Fruit fly (Drosophila melanogaster) whole organism, embryonic: Measurements from ENCODE around the gene Zw.
A peak's percentile ranks its signal among the peaks of the same experiment; 100 is the strongest.

Source experiments
- BEAF-32 ChIP-seq: fragments of 200-800 bp; sonication (Bioruptor generic); optimal IDR thresholded peaks from 3 replicates; lab custom pipeline; 2017; ENCODE audit warnings: missing biosample characterization, missing genetic modification characterization, mild to moderate bottlenecking, moderate library complexity, missing genetic modification reagents
- Bteb2 ChIP-seq: fragments of 200-800 bp; sonication (Bioruptor generic); optimal IDR thresholded peaks from 2 replicates; lab custom pipeline; 2016; ENCODE audit warnings: missing biosample characterization, missing genetic modification characterization
- CG10366 ChIP-seq: fragments of 200-800 bp; sonication (Bioruptor generic); IDR thresholded peaks from 2 replicates; pipeline ENCODE4 v1.3.6; 2022; ENCODE audit warnings: missing biosample characterization, missing genetic modification characterization
- CG10654 ChIP-seq: fragments of 200-800 bp; sonication (Bioruptor generic); optimal IDR thresholded peaks from 2 replicates; lab custom pipeline; 2016; ENCODE audit warnings: missing biosample characterization, missing genetic modification characterization
- CG10979 ChIP-seq: fragments of 200-800 bp; sonication (Bioruptor generic); optimal IDR thresholded peaks from 2 replicates; lab custom pipeline; 2018; ENCODE audit warnings: missing biosample characterization, mild to moderate bottlenecking, missing genetic modification characterization, moderate library complexity
- CG11560 ChIP-seq: fragments of 200-800 bp; sonication (Bioruptor generic); IDR thresholded peaks from 3 replicates; pipeline ENCODE4 v1.3.6; 2022; ENCODE audit warnings: missing biosample characterization, missing genetic modification characterization
- CG11695 ChIP-seq: fragments of 200-800 bp; sonication (Bioruptor generic); IDR thresholded peaks from 3 replicates; pipeline ENCODE4 v1.3.6; 2022; ENCODE audit warnings: missing biosample characterization, missing genetic modification characterization
- CG14441 ChIP-seq: fragments of 200-800 bp; sonication (Bioruptor generic); IDR thresholded peaks from 2 replicates; pipeline ENCODE4 v1.3.6; 2022; ENCODE audit warnings: missing biosample characterization, missing genetic modification characterization
- CG14965 ChIP-seq: fragments of 200-800 bp; sonication (Bioruptor generic); optimal IDR thresholded peaks from 2 replicates; lab custom pipeline; 2016; ENCODE audit warnings: missing biosample characterization, missing genetic modification characterization, borderline replicate concordance
- CG15479 ChIP-seq: fragments of 200-800 bp; sonication (Bioruptor generic); optimal IDR thresholded peaks from 3 replicates; lab custom pipeline; 2019; ENCODE audit warnings: missing biosample characterization, mild to moderate bottlenecking, missing genetic modification characterization, moderate library complexity
- CG15514 ChIP-seq: fragments of 200-800 bp; sonication (Bioruptor generic); optimal IDR thresholded peaks from 3 replicates; lab custom pipeline; 2017; ENCODE audit warnings: missing biosample characterization, missing genetic modification characterization, mild to moderate bottlenecking, moderate library complexity, missing genetic modification reagents
- CG2712 ChIP-seq: fragments of 200-800 bp; optimal IDR thresholded peaks from 3 replicates; lab custom pipeline; 2019; ENCODE audit warnings: missing biosample characterization, mild to moderate bottlenecking, missing genetic modification characterization, moderate library complexity
- CG32532 ChIP-seq: fragments of 200-800 bp; sonication (Bioruptor generic); IDR thresholded peaks from 2 replicates; pipeline ENCODE4 v1.3.6; 2022; ENCODE audit warnings: missing biosample characterization, missing genetic modification characterization
- CG4404 ChIP-seq: fragments of 200-800 bp; sonication (Bioruptor generic); IDR thresholded peaks from 2 replicates; pipeline ENCODE4 v1.3.6; 2022; ENCODE audit warnings: missing biosample characterization, missing genetic modification characterization
- CG4730 ChIP-seq: fragments of 200-800 bp; sonication (Bioruptor generic); IDR thresholded peaks from 2 replicates; pipeline ENCODE4 v1.3.6; 2022; ENCODE audit warnings: missing biosample characterization, missing genetic modification characterization
- CG6765 ChIP-seq: fragments of 200-800 bp; sonication (Bioruptor generic); optimal IDR thresholded peaks from 3 replicates; lab custom pipeline; 2017; ENCODE audit warnings: missing biosample characterization, mild to moderate bottlenecking, missing genetic modification characterization
- CG7963 ChIP-seq: fragments of 200-800 bp; sonication (Bioruptor generic); IDR thresholded peaks from 3 replicates; pipeline ENCODE4 v1.3.6; 2022; ENCODE audit warnings: missing biosample characterization, missing genetic modification characterization; ENCODE audit not compliant: partially characterized antibody
- CG9215 ChIP-seq: fragments of 200-800 bp; sonication (Bioruptor generic); IDR thresholded peaks from 2 replicates; pipeline ENCODE4 v1.3.6; 2022; ENCODE audit warnings: missing biosample characterization, missing genetic modification characterization
- CG9609 ChIP-seq: fragments of 200-800 bp; sonication (Bioruptor generic); optimal IDR thresholded peaks from 3 replicates; lab custom pipeline; 2016; ENCODE audit warnings: missing biosample characterization, missing genetic modification characterization
- CHES-1-like ChIP-seq: fragments of 200-800 bp; sonication (Bioruptor generic); optimal IDR thresholded peaks from 2 replicates; lab custom pipeline; 2016; ENCODE audit warnings: missing biosample characterization, missing genetic modification characterization
- CkIIα-i1 ChIP-seq: fragments of 200-800 bp; sonication (Bioruptor generic); IDR thresholded peaks from 2 replicates; pipeline ENCODE4 v1.3.6; 2022; ENCODE audit warnings: missing biosample characterization, missing genetic modification characterization
- Fer3 ChIP-seq: fragments of 200-800 bp; sonication (Bioruptor generic); optimal IDR thresholded peaks from 2 replicates; lab custom pipeline; 2018; ENCODE audit warnings: missing biosample characterization, mild to moderate bottlenecking, missing genetic modification characterization, moderate library complexity
- Gug ChIP-seq: fragments of 200-800 bp; sonication (Bioruptor generic); IDR thresholded peaks from 4 replicates; pipeline ENCODE4 v1.3.6; 2022; ENCODE audit warnings: missing biosample characterization, missing genetic modification characterization
- H2.0 ChIP-seq: fragments of 200-800 bp; sonication (Bioruptor generic); IDR thresholded peaks from 2 replicates; pipeline ENCODE4 v1.3.6; 2022; ENCODE audit warnings: missing biosample characterization, missing genetic modification characterization
- Hmx ChIP-seq: fragments of 200-800 bp; sonication (Bioruptor generic); optimal IDR thresholded peaks from 2 replicates; lab custom pipeline; 2016; ENCODE audit warnings: missing biosample characterization, missing genetic modification characterization
- Hr3 ChIP-seq: fragments of 200-800 bp; sonication (Bioruptor generic); optimal IDR thresholded peaks from 3 replicates; lab custom pipeline; 2016; ENCODE audit warnings: missing biosample characterization, missing genetic modification characterization
- NC2β ChIP-seq: fragments of 200-800 bp; sonication (Bioruptor generic); optimal IDR thresholded peaks from 2 replicates; lab custom pipeline; 2016; ENCODE audit warnings: missing biosample characterization, missing genetic modification characterization
- Scr ChIP-seq: fragments of 200-800 bp; sonication (Bioruptor generic); IDR thresholded peaks from 2 replicates; pipeline ENCODE4 v1.3.6; 2022; ENCODE audit warnings: missing biosample characterization, missing genetic modification characterization; ENCODE audit not compliant: partially characterized antibody
- Sin3A ChIP-seq: fragments of >200 bp; optimal IDR thresholded peaks from 2 replicates; lab custom pipeline; 2018
- Six4 ChIP-seq: fragments of 200-800 bp; sonication (Bioruptor generic); optimal IDR thresholded peaks from 2 replicates; lab custom pipeline; 2016; ENCODE audit warnings: missing biosample characterization, missing genetic modification characterization
- Stat92E ChIP-seq, 3 experiments: fragments of >200 bp in 2 of 3; fragments of 200-800 bp in 1 of 3; sonication (Bioruptor generic) in 1 of 3; optimal IDR thresholded peaks; 2 replicates each; lab custom pipeline; 2017 to 2019; ENCODE audit warnings: missing biosample characterization in 3 of 3, missing genetic modification characterization in 3 of 3, mild to moderate bottlenecking in 1 of 3, moderate library complexity in 1 of 3
- Trl ChIP-seq, 3 experiments: fragments of >200 bp in 2 of 3; fragments of 200-800 bp in 1 of 3; sonication (Bioruptor generic) in 1 of 3; optimal IDR thresholded peaks; 2 replicates in 1 of 3; 3 replicates in 2 of 3; lab custom pipeline; 2016 to 2017; ENCODE audit warnings: missing biosample characterization in 1 of 3, missing genetic modification characterization in 1 of 3
- crc ChIP-seq: fragments of 200-800 bp; sonication (Bioruptor generic); optimal IDR thresholded peaks from 2 replicates; lab custom pipeline; 2016; ENCODE audit warnings: missing biosample characterization, missing genetic modification characterization
- danr ChIP-seq: fragments of 200-800 bp; sonication (Bioruptor generic); IDR thresholded peaks from 2 replicates; pipeline ENCODE4 v1.3.6; 2022; ENCODE audit warnings: missing biosample characterization, missing genetic modification characterization
- exex ChIP-seq: fragments of 200-800 bp; sonication (Bioruptor generic); optimal IDR thresholded peaks from 4 replicates; lab custom pipeline; 2018; ENCODE audit warnings: missing biosample characterization, mild to moderate bottlenecking, missing genetic modification characterization, moderate library complexity
- fu2 ChIP-seq: fragments of 200-800 bp; sonication (Bioruptor generic); optimal IDR thresholded peaks from 2 replicates; lab custom pipeline; 2016; ENCODE audit warnings: missing biosample characterization, missing genetic modification characterization
- grau ChIP-seq: fragments of 200-800 bp; optimal IDR thresholded peaks from 3 replicates; lab custom pipeline; 2019; ENCODE audit warnings: missing biosample characterization, mild to moderate bottlenecking, missing genetic modification characterization, moderate library complexity
- hb ChIP-seq: fragments of 200-800 bp; sonication (Bioruptor generic); IDR thresholded peaks from 3 replicates; pipeline ENCODE4 v1.3.6; 2022; ENCODE audit warnings: missing biosample characterization, missing genetic modification characterization; ENCODE audit not compliant: partially characterized antibody
- her ChIP-seq: fragments of 200-800 bp; sonication (Bioruptor generic); optimal IDR thresholded peaks from 2 replicates; lab custom pipeline; 2016; ENCODE audit warnings: missing biosample characterization, missing genetic modification characterization
- jumu ChIP-seq: fragments of 200-800 bp; sonication (Bioruptor generic); optimal IDR thresholded peaks from 3 replicates; lab custom pipeline; 2016; ENCODE audit warnings: missing biosample characterization, missing genetic modification characterization
- odd ChIP-seq: fragments of 200-800 bp; sonication (Bioruptor generic); optimal IDR thresholded peaks from 2 replicates; lab custom pipeline; 2017; ENCODE audit warnings: missing biosample characterization, mild to moderate bottlenecking, missing genetic modification characterization
- pho ChIP-seq: fragments of 200-800 bp; sonication (Bioruptor generic); optimal IDR thresholded peaks from 2 replicates; lab custom pipeline; 2016; ENCODE audit warnings: missing biosample characterization, missing genetic modification characterization
- pros ChIP-seq: fragments of 200-800 bp; sonication (Bioruptor generic); optimal IDR thresholded peaks from 3 replicates; lab custom pipeline; 2019; ENCODE audit warnings: missing biosample characterization, mild to moderate bottlenecking, missing genetic modification characterization, moderate library complexity
- ro ChIP-seq: fragments of 200-800 bp; sonication (Bioruptor generic); IDR thresholded peaks from 2 replicates; pipeline ENCODE4 v1.3.6; 2022; ENCODE audit warnings: missing biosample characterization, missing genetic modification characterization
- row ChIP-seq: fragments of 200-800 bp; sonication (Bioruptor generic); IDR thresholded peaks from 3 replicates; pipeline ENCODE4 v1.3.6; 2022; ENCODE audit warnings: missing biosample characterization, missing genetic modification characterization
- schlank ChIP-seq: fragments of 200-800 bp; sonication (Bioruptor generic); optimal IDR thresholded peaks from 2 replicates; lab custom pipeline; 2018; ENCODE audit warnings: missing biosample characterization, mild to moderate bottlenecking, missing genetic modification characterization
- ttk ChIP-seq: fragments of 200-800 bp; sonication (Bioruptor generic); IDR thresholded peaks from 2 replicates; pipeline ENCODE4 v2.1.2; 2022; ENCODE audit warnings: missing biosample characterization, missing genetic modification characterization
- vfl ChIP-seq: fragments of 200-800 bp; sonication (Bioruptor generic); optimal IDR thresholded peaks from 2 replicates; lab custom pipeline; 2016; ENCODE audit warnings: missing biosample characterization, missing genetic modification characterization
- zf30C ChIP-seq: fragments of 200-800 bp; sonication (Bioruptor generic); optimal IDR thresholded peaks from 3 replicates; lab custom pipeline; 2018; ENCODE audit warnings: missing biosample characterization, mild to moderate bottlenecking, missing genetic modification characterization

Gene Zw

DNA sequence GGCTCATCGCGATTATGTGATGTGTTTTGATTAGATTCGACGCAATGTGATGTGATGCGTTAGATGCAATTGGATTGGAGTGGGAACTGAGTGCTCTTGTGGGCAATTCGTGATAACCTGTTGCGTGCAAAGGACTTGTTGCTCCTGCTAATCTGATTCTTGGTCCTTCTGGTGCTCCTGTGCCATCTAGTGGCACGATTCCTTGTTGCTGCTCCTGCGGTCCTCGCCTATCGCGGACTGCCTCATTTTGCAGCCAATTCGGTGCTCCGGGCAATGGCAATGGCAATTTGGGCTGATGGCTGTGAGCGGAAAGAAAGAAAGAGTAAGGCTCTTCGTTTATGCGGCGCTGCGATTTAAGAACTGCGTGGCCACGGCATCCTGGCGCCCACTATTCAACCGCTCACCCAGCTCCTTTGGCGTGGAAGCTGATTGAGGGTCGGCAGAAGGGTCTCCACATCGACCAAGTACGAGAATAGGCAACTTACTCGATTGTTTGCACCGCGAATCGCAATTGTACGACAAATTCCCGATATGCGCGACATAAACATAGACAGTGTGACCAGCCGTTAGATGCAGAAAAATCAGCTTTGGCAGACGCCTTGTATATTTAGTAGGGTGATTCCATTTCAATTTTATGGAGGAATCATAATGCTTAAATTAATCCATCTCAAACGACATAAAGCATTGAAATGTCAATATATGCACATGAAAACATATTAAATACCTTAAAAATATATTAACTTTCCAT lies 26.1 kb downstream of the Zw start, which contains the start of gene Mer (continued):
- peak; percentile 76 for TF ChIP-seq vfl (GFP tag; lab: Kevin White, UChicago)
- peak; percentile 66 for TF ChIP-seq CG9215
- peak; percentile 81 for TF ChIP-seq Fer3 (tag; lab: Kevin White, UChicago)
- TF ChIP-seq CHES-1-like (GFP tag; lab: Kevin White, UChicago) = peak; percentile 80
- no peak for TF ChIP-seq hb (GFP tag; lab: Robert Waterston, UW)
- TF ChIP-seq pros (GFP tag; lab: Kevin White, UChicago) = no peak
- no peak for TF ChIP-seq exex (tag; lab: Kevin White, UChicago)
- TF ChIP-seq CG14965 = peak; percentile 29
- peak; percentile 91 for TF ChIP-seq her (GFP tag; lab: Kevin White, UChicago)
- TF ChIP-seq danr (GFP tag; lab: Robert Waterston, UW) = no peak
- TF ChIP-seq Hr3 (GFP tag; lab: Kevin White, UChicago) = peak; percentile 65
- TF ChIP-seq CG32532 (GFP tag; lab: Robert Waterston, UW) = peak; percentile 89
- TF ChIP-seq CG4730 (GFP tag; lab: Robert Waterston, UW) = peak; percentile 67
- peak; percentile 65; the same call in 2 of the 4 replicates for TF ChIP-seq Gug (GFP tag; lab: Robert Waterston, UW)
- peak; percentile 27 for TF ChIP-seq CG15479 (GFP tag; lab: Kevin White, UChicago)
- TF ChIP-seq CG10979 = peak; percentile 84
- peak; percentile 92 for TF ChIP-seq CG11695 (GFP tag; lab: Robert Waterston, UW)
- peak; percentile 72 for TF ChIP-seq pho
- peak; percentile 12 for TF ChIP-seq Sin3A (lab: Kevin White, UChicago)
- peak; percentile 85 for TF ChIP-seq grau (tag; lab: Kevin White, UChicago)
- TF ChIP-seq Scr (GFP tag; lab: Robert Waterston, UW) = no peak
- TF ChIP-seq zf30C (GFP tag; lab: Kevin White, UChicago) = no peak
- peak; percentile 71 for TF ChIP-seq odd (GFP tag; lab: Kevin White, UChicago)
- peak; percentile 78 for TF ChIP-seq Six4 (GFP tag; lab: Kevin White, UChicago)
- TF ChIP-seq CG9609 = peak; percentile 86
- peak; percentile 82 for TF ChIP-seq crc
- peak; percentile 85 for TF ChIP-seq jumu (GFP tag; lab: Kevin White, UChicago)
- TF ChIP-seq CkIIα-i1 (GFP tag; lab: Robert Waterston, UW) = no peak
- no peak for TF ChIP-seq CG7963 (GFP tag; lab: Robert Waterston, UW)
- peak; percentile 75 for TF ChIP-seq CG10654
- peak; percentile 96 for TF ChIP-seq row (GFP tag; lab: Robert Waterston, UW)
- TF ChIP-seq Hmx (GFP tag; lab: Kevin White, UChicago) = peak; percentile 49
- peak; percentile 75 for TF ChIP-seq schlank (tag; lab: Kevin White, UChicago)
- peak; percentile 34 for TF ChIP-seq BEAF-32 (GFP tag; lab: Kevin White, UChicago)
- peak; percentile 73 for TF ChIP-seq CG10366 (GFP tag; lab: Robert Waterston, UW)
- TF ChIP-seq CG4404 (GFP tag; lab: Robert Waterston, UW) = peak; percentile 60
- peak; percentile 83 for TF ChIP-seq CG15514 (GFP tag; lab: Kevin White, UChicago)
- TF ChIP-seq ro (GFP tag; lab: Robert Waterston, UW) = no peak
- TF ChIP-seq CG6765 (GFP tag; lab: Kevin White, UChicago) = peak; percentile 78
- TF ChIP-seq Bteb2 = peak; percentile 85
- peak; percentile 78 for TF ChIP-seq fu2 (GFP tag; lab: Kevin White, UChicago)
- peak; percentile 86 for TF ChIP-seq CG2712 (tag; lab: Kevin White, UChicago)
- peak; percentile 64 for TF ChIP-seq H2.0 (GFP tag; lab: Robert Waterston, UW)
- TF ChIP-seq CG14441 = peak; percentile 77
- 0 out of 3 replicates have a peak, but pooled peaks have one; percentile 36 for TF ChIP-seq CG11560 (tag; lab: Robert Waterston, UW)
- TF ChIP-seq Stat92E (GFP tag; optimal IDR thresholded peaks at IDR 0.05; lab: Kevin White, UChicago) = peak in 1 of 3 experiments; percentile 42
- peak; percentile 79 for TF ChIP-seq NC2β
- TF ChIP-seq Trl (optimal IDR thresholded peaks at IDR 0.05; lab: Kevin White, UChicago) = no peak
- peak; percentile 89 for TF ChIP-seq Trl (GFP tag; optimal IDR thresholded peaks at IDR 0.05; lab: Kevin White, UChicago)
- peak; percentile 74 for TF ChIP-seq ttk (GFP tag; lab: Robert Waterston, UW)
